Fruit fly (Drosophila melanogaster) whole organism, wandering third instar larva: Measurements from ENCODE around the gene CG42399.
A peak's percentile ranks its signal among the peaks of the same experiment; 100 is the strongest.

Experiments
- Abd-B ChIP-seq: fragments of >200 bp; optimal IDR thresholded peaks from 2 replicates; lab custom pipeline; 2017; ENCODE audit warnings: missing biosample characterization, missing genetic modification characterization
- CG32264 ChIP-seq: fragments of 200-800 bp; sonication (Bioruptor generic); optimal IDR thresholded peaks from 2 replicates; lab custom pipeline; 2016; ENCODE audit warnings: missing biosample characterization, missing genetic modification characterization
- CG9705 ChIP-seq: fragments of 200-800 bp; sonication (Bioruptor generic); optimal IDR thresholded peaks from 2 replicates; lab custom pipeline; 2018; ENCODE audit warnings: missing biosample characterization, mild to moderate bottlenecking, missing genetic modification characterization
- CrebA ChIP-seq: fragments of 200-800 bp; sonication (Bioruptor generic); optimal IDR thresholded peaks from 2 replicates; lab custom pipeline; 2016; ENCODE audit warnings: missing biosample characterization, mild to moderate bottlenecking, missing genetic modification characterization, borderline replicate concordance
- Dfd ChIP-seq: fragments of >200 bp; optimal IDR thresholded peaks from 2 replicates; lab custom pipeline; 2017; ENCODE audit warnings: missing biosample characterization, missing genetic modification characterization
- Dif ChIP-seq: fragments of 200-275, 200-300 bp; sonication (Bioruptor generic); optimal IDR thresholded peaks from 2 replicates; lab custom pipeline; 2018; ENCODE audit warnings: missing biosample characterization, missing genetic modification characterization; ENCODE audit not compliant: partially characterized antibody
- GATAd ChIP-seq: sonication (Bioruptor generic); optimal IDR thresholded peaks from 2 replicates; lab custom pipeline; 2016; ENCODE audit warnings: missing biosample characterization, missing genetic modification characterization
- HLH106 ChIP-seq: fragments of 200-800 bp; optimal IDR thresholded peaks from 3 replicates; lab custom pipeline; 2019; ENCODE audit warnings: missing biosample characterization, mild to moderate bottlenecking, missing genetic modification characterization, moderate library complexity
- Hnf4 ChIP-seq: fragments of 200-800 bp; sonication (Bioruptor generic); optimal IDR thresholded peaks from 2 replicates; lab custom pipeline; 2016; ENCODE audit warnings: missing biosample characterization, mild to moderate bottlenecking, missing genetic modification characterization
- Hr78 ChIP-seq: fragments of >200 bp; optimal IDR thresholded peaks from 2 replicates; lab custom pipeline; 2017; ENCODE audit warnings: missing biosample characterization, missing genetic modification characterization
- Hr83 ChIP-seq: fragments of 200-300 bp; sonication (Bioruptor generic); optimal IDR thresholded peaks from 2 replicates; lab custom pipeline; 2016; ENCODE audit warnings: missing biosample characterization, mild to moderate bottlenecking, missing genetic modification characterization, moderate library complexity; ENCODE audit not compliant: poor library complexity, severe bottlenecking
- Jra ChIP-seq: sonication (Bioruptor generic); optimal IDR thresholded peaks from 2 replicates; lab custom pipeline; 2016; ENCODE audit warnings: missing biosample characterization, missing genetic modification characterization
- Mio ChIP-seq: sonication (Bioruptor generic); optimal IDR thresholded peaks from 2 replicates; lab custom pipeline; 2016; ENCODE audit warnings: missing biosample characterization, missing genetic modification characterization
- Myc ChIP-seq: fragments of >200 bp; optimal IDR thresholded peaks from 2 replicates; lab custom pipeline; 2017
- N ChIP-seq: fragments of >200 bp; optimal IDR thresholded peaks from 2 replicates; lab custom pipeline; 2018; ENCODE audit warnings: missing biosample characterization, missing external identifiers, missing genetic modification characterization
- OdsH ChIP-seq: fragments of 200-800 bp; sonication (Bioruptor generic); optimal IDR thresholded peaks from 2 replicates; lab custom pipeline; 2016; ENCODE audit warnings: missing biosample characterization, mild to moderate bottlenecking, missing genetic modification characterization
- Rel ChIP-seq, 2 experiments: fragments of 200-800 bp; sonication (Bioruptor generic) in 1 of 2; optimal IDR thresholded peaks; 2 replicates in 1 of 2; 3 replicates in 1 of 2; lab custom pipeline; 2016 to 2019; ENCODE audit warnings: mild to moderate bottlenecking in 2 of 2, missing biosample characterization in 2 of 2, missing genetic modification characterization in 2 of 2, moderate library complexity in 1 of 2
- Sp1 ChIP-seq: fragments of 200-800 bp; sonication (Bioruptor generic); optimal IDR thresholded peaks from 3 replicates; lab custom pipeline; 2019; ENCODE audit warnings: missing biosample characterization, mild to moderate bottlenecking, missing genetic modification characterization, moderate library complexity
- Vsx2 ChIP-seq: fragments of 200-300, 225-300 bp; sonication (Bioruptor generic); optimal IDR thresholded peaks from 2 replicates; lab custom pipeline; 2018; ENCODE audit warnings: missing biosample characterization, missing genetic modification characterization; ENCODE audit not compliant: partially characterized antibody
- br ChIP-seq: fragments of 200-800 bp; sonication (Bioruptor generic); optimal IDR thresholded peaks from 2 replicates; lab custom pipeline; 2016; ENCODE audit warnings: missing biosample characterization, missing genetic modification characterization
- brk ChIP-seq: fragments of 200-800 bp; sonication (Bioruptor generic); optimal IDR thresholded peaks from 2 replicates; lab custom pipeline; 2016; ENCODE audit warnings: missing biosample characterization, mild to moderate bottlenecking, missing genetic modification characterization
- dl ChIP-seq, 2 experiments: fragments of 175-275, 200-275 bp in 1 of 2; fragments of 200-275 bp in 1 of 2; sonication (Bioruptor generic); optimal IDR thresholded peaks; lab custom pipeline; 2018; ENCODE audit warnings: mild to moderate bottlenecking in 2 of 2, missing biosample characterization in 2 of 2, missing genetic modification characterization in 2 of 2, moderate library complexity in 2 of 2; ENCODE audit not compliant: partially characterized antibody in 2 of 2, insufficient read depth in 1 of 2
- dmrt93B ChIP-seq: fragments of 200-800 bp; sonication (Bioruptor generic); optimal IDR thresholded peaks from 2 replicates; lab custom pipeline; 2018; ENCODE audit warnings: missing biosample characterization, mild to moderate bottlenecking, missing genetic modification characterization
- dsf ChIP-seq: sonication (Bioruptor generic); optimal IDR thresholded peaks from 2 replicates; lab custom pipeline; 2016; ENCODE audit warnings: missing biosample characterization, missing genetic modification characterization, borderline replicate concordance
- ey ChIP-seq: fragments of 200-800 bp; sonication (Bioruptor generic); optimal IDR thresholded peaks from 2 replicates; lab custom pipeline; 2016; ENCODE audit warnings: missing biosample characterization, missing genetic modification characterization
- foxo ChIP-seq, 2 experiments: fragments of 200-800 bp; sonication (Bioruptor generic); optimal IDR thresholded peaks; 2 replicates in 1 of 2; 3 replicates in 1 of 2; lab custom pipeline; 2016 to 2017; ENCODE audit warnings: missing biosample characterization in 2 of 2, missing genetic modification characterization in 2 of 2
- fru ChIP-seq: fragments of 200-800 bp; sonication (Bioruptor generic); optimal IDR thresholded peaks from 3 replicates; lab custom pipeline; 2016; ENCODE audit warnings: missing biosample characterization, mild to moderate bottlenecking, missing genetic modification characterization
- h ChIP-seq: fragments of 200-800 bp; sonication (Bioruptor generic); optimal IDR thresholded peaks from 3 replicates; lab custom pipeline; 2016; ENCODE audit warnings: missing biosample characterization, mild to moderate bottlenecking, missing genetic modification characterization
- jim ChIP-seq: fragments of 175-275, 200-325 bp; sonication (Bioruptor generic); optimal IDR thresholded peaks from 2 replicates; lab custom pipeline; 2016; ENCODE audit warnings: missing biosample characterization, mild to moderate bottlenecking, missing genetic modification characterization
- lola ChIP-seq: fragments of >200 bp; optimal IDR thresholded peaks from 2 replicates; lab custom pipeline; 2017; ENCODE audit warnings: missing biosample characterization, missing genetic modification characterization
- pan ChIP-seq: fragments of >200 bp; optimal IDR thresholded peaks from 2 replicates; lab custom pipeline; 2017
- psq ChIP-seq: fragments of 200-800 bp; sonication (Bioruptor generic); optimal IDR thresholded peaks from 3 replicates; lab custom pipeline; 2017; ENCODE audit warnings: missing biosample characterization, mild to moderate bottlenecking, missing genetic modification characterization, moderate library complexity
- rgr ChIP-seq: fragments of 200-800 bp; sonication (Bioruptor generic); optimal IDR thresholded peaks from 3 replicates; lab custom pipeline; 2016; ENCODE audit warnings: missing biosample characterization, mild to moderate bottlenecking, missing genetic modification characterization
- sage ChIP-seq: fragments of 200-800 bp; sonication (Bioruptor generic); optimal IDR thresholded peaks from 2 replicates; lab custom pipeline; 2016; ENCODE audit warnings: missing biosample characterization, mild to moderate bottlenecking, missing genetic modification characterization
- sv ChIP-seq: fragments of 200-800 bp; sonication (Bioruptor generic); optimal IDR thresholded peaks from 3 replicates; lab custom pipeline; 2016; ENCODE audit warnings: missing biosample characterization, missing genetic modification characterization
- tai ChIP-seq: sonication (Bioruptor generic); optimal IDR thresholded peaks from 2 replicates; lab custom pipeline; 2016; ENCODE audit warnings: missing biosample characterization, missing genetic modification characterization
- usp ChIP-seq: fragments of >200 bp; optimal IDR thresholded peaks from 2 replicates; lab custom pipeline; 2017; ENCODE audit warnings: missing biosample characterization, missing genetic modification characterization
- woc ChIP-seq: sonication (Bioruptor generic); optimal IDR thresholded peaks from 2 replicates; lab custom pipeline; 2016; ENCODE audit warnings: missing biosample characterization, mild to moderate bottlenecking, missing genetic modification characterization

Gene CG42399

DNA sequence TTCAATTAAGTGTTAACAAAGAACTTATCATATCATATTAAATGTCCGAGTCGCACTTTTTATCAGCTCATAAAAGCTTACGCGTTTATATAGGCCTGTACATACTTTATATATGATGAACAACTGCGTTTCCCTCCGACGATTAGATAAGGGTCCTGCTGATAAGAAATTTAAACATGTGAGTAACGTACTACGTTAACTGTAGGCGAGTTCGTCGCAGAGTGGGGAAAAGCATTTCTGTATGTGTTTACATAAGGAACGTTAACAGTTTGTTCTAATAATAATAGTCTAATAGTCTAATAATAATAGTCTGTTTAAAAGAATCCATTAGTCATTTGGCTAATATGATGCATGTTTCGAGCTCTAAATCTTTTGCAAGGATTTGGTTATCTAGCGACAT is 17.3 kb upstream of the CG42399 start:
- peak; percentile 56 for TF ChIP-seq CrebA
- peak; percentile 41 for TF ChIP-seq tai (GFP tag; lab: Kevin White, UChicago)
- TF ChIP-seq sage (GFP tag; lab: Kevin White, UChicago), result peak; percentile 0
- peak; percentile 4 for TF ChIP-seq Rel (GFP tag; optimal IDR thresholded peaks at IDR 0.05; lab: Kevin White, UChicago)
- peak; percentile 6 for TF ChIP-seq Rel (tag; optimal IDR thresholded peaks at IDR 0.05; lab: Kevin White, UChicago)
- no peak for TF ChIP-seq fru (GFP tag; lab: Kevin White, UChicago)
- no peak for TF ChIP-seq rgr
- TF ChIP-seq Hnf4 (GFP tag; lab: Kevin White, UChicago), result no peak
- TF ChIP-seq dsf (GFP tag; lab: Kevin White, UChicago), result no peak

DNA sequence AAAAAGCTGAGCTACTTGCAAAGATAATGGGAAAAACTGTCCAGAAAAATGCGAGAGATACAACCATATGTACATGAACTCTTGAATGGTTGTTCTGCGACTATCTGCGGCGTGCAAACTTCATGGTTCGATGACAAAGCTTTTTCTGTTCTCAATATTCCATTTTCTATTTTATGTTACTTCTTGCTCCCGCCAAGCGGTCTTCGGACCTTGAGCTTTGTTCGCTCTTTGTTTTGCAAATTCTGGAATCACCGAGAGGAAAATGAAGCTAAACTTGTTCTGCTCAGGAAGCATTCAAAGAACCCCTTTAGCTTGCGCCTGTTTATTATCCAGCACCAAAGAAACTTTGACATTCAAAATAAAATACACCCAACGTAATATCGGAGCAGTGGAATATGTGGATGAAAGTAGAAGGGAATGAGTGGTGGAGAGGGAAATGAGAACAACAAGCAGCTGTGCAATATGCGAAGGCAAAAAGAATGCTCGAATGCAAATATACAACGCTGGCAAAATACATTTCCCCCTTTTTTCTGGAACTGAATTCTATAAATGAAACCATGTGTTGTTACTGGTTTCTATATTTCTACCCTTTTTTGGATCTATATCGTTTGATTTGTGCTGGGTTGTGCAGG is 15.3 kb upstream of the CG42399 start:
- TF ChIP-seq Hr83 (peak; percentile 57), pan (no peak), brk (peak; percentile 40), Hnf4 (GFP tag; lab: Kevin White, UChicago) (peak; percentile 11), Abd-B (no peak), usp (GFP tag; lab: Kevin White, UChicago) (no peak), dl (GFP tag; optimal IDR thresholded peaks at IDR 0.05; lab: Kevin White, UChicago; ENCODE audit: insufficient read depth in 1 of 2, partially characterized antibody in 2 of 2) (no peak), Sp1 (GFP tag; lab: Kevin White, UChicago) (no peak), Jra (GFP tag; lab: Kevin White, UChicago) (no peak), sage (GFP tag; lab: Kevin White, UChicago) (peak; percentile 13), N (no peak), psq (GFP tag; lab: Kevin White, UChicago) (no peak), Dfd (no peak)

DNA sequence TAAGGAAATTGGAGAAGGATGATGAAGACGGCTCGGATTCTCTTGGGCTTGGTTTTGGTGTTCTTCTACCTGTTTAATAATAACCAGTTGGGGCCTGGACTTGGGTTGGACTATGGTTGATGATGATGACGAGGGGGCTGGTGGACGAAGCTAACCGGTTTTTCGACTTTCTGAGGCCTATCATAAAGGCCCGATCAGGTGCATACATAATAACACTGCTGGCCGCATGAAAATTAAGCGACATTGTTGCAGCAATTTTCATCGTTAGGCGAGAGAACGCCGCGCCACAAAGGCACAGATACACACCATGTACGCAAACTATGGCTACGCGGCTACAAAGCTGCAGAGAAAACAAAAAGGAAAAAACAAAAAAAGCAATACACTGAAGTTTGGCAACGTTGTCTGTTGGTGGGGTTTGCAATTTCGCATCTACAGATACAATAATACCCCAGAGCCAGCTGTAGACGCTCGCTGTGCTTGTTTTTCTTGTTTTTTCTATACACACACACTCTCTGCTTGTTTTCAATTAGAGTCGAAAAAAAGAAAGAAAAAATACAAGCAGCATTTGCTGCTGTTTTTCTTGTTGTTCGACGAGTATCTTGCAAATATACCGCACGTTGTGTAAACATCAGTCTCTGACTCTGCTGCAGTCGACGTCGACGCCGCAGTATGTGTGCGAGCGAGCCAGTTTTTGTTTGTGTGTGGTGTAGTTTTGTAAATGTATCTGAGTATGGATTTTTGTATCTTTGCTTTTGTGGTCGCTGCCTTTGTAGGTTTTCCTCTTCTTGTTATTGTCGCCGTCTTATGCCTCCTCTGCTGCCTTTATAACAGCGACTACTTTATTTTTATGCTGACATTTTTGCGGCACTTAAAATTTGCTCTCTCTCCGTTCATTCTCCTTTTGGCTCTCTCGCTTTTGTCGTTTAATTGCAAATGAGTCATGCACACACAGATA is 13.3 kb upstream of the CG42399 start:
- TF ChIP-seq GATAd (GFP tag; lab: Kevin White, UChicago) (no peak), CrebA (peak; percentile 98), dmrt93B (peak; percentile 51), Hr83 (peak; percentile 97), br (GFP tag; lab: Kevin White, UChicago) (peak; percentile 90), Hr78 (GFP tag; lab: Kevin White, UChicago) (no peak), CG9705 (GFP tag; lab: Kevin White, UChicago) (peak; percentile 83), lola (GFP tag; lab: Kevin White, UChicago) (no peak), usp (GFP tag; lab: Kevin White, UChicago) (no peak), jim (peak; percentile 93), dsf (GFP tag; lab: Kevin White, UChicago) (peak; percentile 86), sv (peak; percentile 30), brk (peak; percentile 98), Hnf4 (GFP tag; lab: Kevin White, UChicago) (peak; percentile 89), Myc (no peak), Abd-B (no peak), h (GFP tag; lab: Kevin White, UChicago) (peak; percentile 89), foxo (GFP tag; optimal IDR thresholded peaks at IDR 0.05; lab: Kevin White, UChicago) (peak; percentile 74 to 97), tai (GFP tag; lab: Kevin White, UChicago) (peak; percentile 93), Mio (peak; percentile 40), Dfd (no peak), pan (no peak), psq (GFP tag; lab: Kevin White, UChicago) (peak; percentile 83), Rel (GFP tag; optimal IDR thresholded peaks at IDR 0.05; lab: Kevin White, UChicago) (peak; percentile 92), Rel (tag; optimal IDR thresholded peaks at IDR 0.05; lab: Kevin White, UChicago) (peak; percentile 82), CG32264 (peak; percentile 93), Sp1 (GFP tag; lab: Kevin White, UChicago) (peak; percentile 94), HLH106 (peak; percentile 62), Dif (GFP tag; lab: Kevin White, UChicago) (peak; percentile 82), ey (GFP tag; lab: Kevin White, UChicago) (peak; percentile 49), rgr (peak; percentile 88), woc (GFP tag; lab: Kevin White, UChicago) (peak; percentile 80), N (no peak), Jra (GFP tag; lab: Kevin White, UChicago) (peak; percentile 94), dl (GFP tag; optimal IDR thresholded peaks at IDR 0.05; lab: Kevin White, UChicago; ENCODE audit: insufficient read depth in 1 of 2, partially characterized antibody in 2 of 2) (peak; percentile 57 to 60), OdsH (GFP tag; lab: Kevin White, UChicago) (peak; percentile 90), fru (GFP tag; lab: Kevin White, UChicago) (peak; percentile 88), sage (GFP tag; lab: Kevin White, UChicago) (peak; percentile 97), Vsx2 (GFP tag; lab: Kevin White, UChicago) (peak; percentile 76)
